Fruit fly (Drosophila melanogaster): Measurements from ENCODE around the gene aay.

aay gene

DNA sequence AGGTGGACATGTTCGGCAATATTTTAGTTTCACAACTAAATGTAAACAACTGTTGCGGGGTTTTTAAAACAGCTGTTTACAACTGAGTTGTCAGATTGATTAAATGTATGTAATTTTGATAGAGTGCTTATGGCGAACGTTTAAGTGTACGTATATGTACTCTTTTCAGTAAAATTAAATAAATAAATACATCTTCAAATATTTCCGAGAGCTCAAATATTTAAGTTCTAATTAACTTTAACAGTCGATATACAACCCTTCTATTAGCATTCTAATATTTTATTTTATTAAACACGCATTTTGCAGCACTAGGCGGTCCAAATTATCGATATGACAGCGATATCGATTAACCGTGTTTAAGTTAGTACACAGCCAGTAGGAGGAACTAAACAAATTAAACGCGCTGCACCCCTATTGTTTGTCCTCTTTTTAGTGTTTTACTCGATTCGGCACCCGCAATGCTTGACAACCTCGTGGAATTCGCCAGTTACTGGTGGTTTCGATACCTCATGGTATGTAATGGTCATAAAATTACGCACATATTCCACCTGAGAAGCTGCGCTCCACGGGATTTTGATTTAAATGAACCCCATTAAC lies 28.6 kb downstream of the aay start, which contains the start of the genes CG3448 and ghi (continued):
- TF ChIP-seq Asciz (GFP tag; optimal IDR thresholded peaks at IDR 0.05) (peak; percentile 18), CG6654 (GFP tag; optimal IDR thresholded peaks at IDR 0.05) (no peak), HHEX (GFP tag; optimal IDR thresholded peaks at IDR 0.05) (peak; percentile 64), disco-r (GFP tag; optimal IDR thresholded peaks at IDR 0.05) (no peak), Kr (GFP tag; optimal IDR thresholded peaks at IDR 0.05) (peak; percentile 91), CG1233 (GFP tag; optimal IDR thresholded peaks at IDR 0.05) (peak; percentile 69), CG7987 (GFP tag; optimal IDR thresholded peaks at IDR 0.05) (peak; percentile 66), Med (GFP tag) (peak; percentile 82), insv (GFP tag; optimal IDR thresholded peaks at IDR 0.05) (peak in 1 of 2 experiments; percentile 28), CG6175 (GFP tag; IDR thresholded peaks at IDR 0.05) (no peak), CG10431 (GFP tag; optimal IDR thresholded peaks at IDR 0.05) (no peak), kah (GFP tag; optimal IDR thresholded peaks at IDR 0.05) (peak; percentile 32), BEAF-32 (GFP tag; optimal IDR thresholded peaks at IDR 0.05) (peak; percentile 72), lab (GFP tag; optimal IDR thresholded peaks at IDR 0.05) (peak; percentile 83), CG3163 (GFP tag; optimal IDR thresholded peaks at IDR 0.05) (no peak), Ssrp (tag; optimal IDR thresholded peaks at IDR 0.05) (no peak), tgo (GFP tag; IDR thresholded peaks at IDR 0.05) (no peak), cas (GFP tag; IDR thresholded peaks at IDR 0.05) (no peak), CG17385 (GFP tag; optimal IDR thresholded peaks at IDR 0.05) (no peak), Nf-YA (GFP tag; IDR thresholded peaks at IDR 0.05) (no peak), CG12299 (tag; optimal IDR thresholded peaks at IDR 0.05) (peak; percentile 8), croc (GFP tag; conservative IDR thresholded peaks at IDR 0.05) (no peak), ap (GFP tag; IDR thresholded peaks at IDR 0.05) (no peak), CG7786 (GFP tag; optimal IDR thresholded peaks at IDR 0.05) (no peak), sr (GFP tag; IDR thresholded peaks at IDR 0.05) (no peak), Antp (GFP tag; optimal IDR thresholded peaks at IDR 0.05) (no peak), CG8765 (GFP tag; IDR thresholded peaks at IDR 0.05) (no peak), CG12942 (GFP tag; optimal IDR thresholded peaks at IDR 0.05) (no peak), CG14860 (GFP tag; IDR thresholded peaks at IDR 0.05; ENCODE audit: partially characterized antibody) (peak; percentile 45; the same call in 1 of the 3 replicates), CG2116 (GFP tag; optimal IDR thresholded peaks at IDR 0.05) (peak; percentile 94), org-1 (GFP tag; optimal IDR thresholded peaks at IDR 0.05) (no peak), GATAe (GFP tag; conservative IDR thresholded peaks at IDR 0.05) (no peak), slou (GFP tag; optimal IDR thresholded peaks at IDR 0.05) (peak; percentile 34), Doc3 (GFP tag; IDR thresholded peaks at IDR 0.05; ENCODE audit: partially characterized antibody) (peak; percentile 65; the same call in 2 of the 3 replicates)

DNA sequence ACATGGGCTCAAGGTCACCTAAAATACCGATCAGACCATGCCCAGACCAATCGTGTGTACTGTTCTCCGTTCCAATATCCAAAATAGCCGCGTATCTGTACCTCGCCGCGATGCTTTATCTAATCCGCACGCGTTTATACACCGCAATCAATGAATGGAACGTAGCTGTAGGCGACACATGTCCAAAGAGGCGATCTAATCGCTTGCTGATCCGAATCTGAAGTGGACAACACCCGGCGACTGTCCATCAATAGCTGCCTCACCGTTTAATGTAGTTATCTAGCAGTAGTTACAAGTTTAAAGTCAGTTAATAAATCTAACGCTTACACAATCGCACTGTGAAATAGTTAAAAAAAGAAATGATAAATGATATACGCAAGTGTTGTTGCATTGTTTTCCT lies 29.4 kb downstream of the aay start:
- no peak for TF ChIP-seq ems (GFP tag; optimal IDR thresholded peaks at IDR 0.05)
- no peak for TF ChIP-seq Max (GFP tag; optimal IDR thresholded peaks at IDR 0.05)
- no peak for TF ChIP-seq Dip3 (GFP tag; optimal IDR thresholded peaks at IDR 0.05)
- TF ChIP-seq fd3F (GFP tag; optimal IDR thresholded peaks at IDR 0.05) = no peak
- no peak for TF ChIP-seq Meics (GFP tag; optimal IDR thresholded peaks at IDR 0.05)
- no peak for TF ChIP-seq Oli (tag; optimal IDR thresholded peaks at IDR 0.05)
- no peak for TF ChIP-seq CG3065 (GFP tag; optimal IDR thresholded peaks at IDR 0.05)
- no peak for TF ChIP-seq CG13775 (GFP tag; optimal IDR thresholded peaks at IDR 0.05)
- TF ChIP-seq fd102C (GFP tag; optimal IDR thresholded peaks at IDR 0.05) = no peak
- TF ChIP-seq gro (GFP tag; optimal IDR thresholded peaks at IDR 0.05) = peak; percentile 5
- no peak for TF ChIP-seq CG16779 (GFP tag; IDR thresholded peaks at IDR 0.05)
- TF ChIP-seq CG12104 (GFP tag; optimal IDR thresholded peaks at IDR 0.05) = no peak
- no peak for TF ChIP-seq CG15479 (GFP tag; optimal IDR thresholded peaks at IDR 0.05)
- peak; percentile 90 for TF ChIP-seq Hey (tag; optimal IDR thresholded peaks at IDR 0.05)
- TF ChIP-seq tup (GFP tag; optimal IDR thresholded peaks at IDR 0.05) = no peak
- TF ChIP-seq CG18619 (GFP tag; optimal IDR thresholded peaks at IDR 0.05) = no peak
- no peak for TF ChIP-seq Chrac-16 (GFP tag; optimal IDR thresholded peaks at IDR 0.05)
- no peak for TF ChIP-seq CG7745 (tag; optimal IDR thresholded peaks at IDR 0.05)

Data from whole organism, embryonic.